Fruit fly (Drosophila melanogaster): ENCODE data around the gene CG18273.

CG18273 gene

dm6 chrX:476230-477143 is 10.9 kb downstream of the CG18273 start, which contains the start of the genes ebo and CG13373 (continued):
- TF ChIP-seq Neu2 (GFP tag; optimal IDR thresholded peaks at IDR 0.05; ENCODE audit: borderline replicate concordance) (no peak), sens (GFP tag) (peak; percentile 69), sob (GFP tag; IDR thresholded peaks at IDR 0.05) (0 out of 2 replicates have a peak, but pooled peaks have one; percentile 43), CG2678 (tag; optimal IDR thresholded peaks at IDR 0.05) (no peak), Xbp1 (GFP tag; optimal IDR thresholded peaks at IDR 0.05) (peak; percentile 51), crol (GFP tag; IDR thresholded peaks at IDR 0.05) (no peak), CG12104 (GFP tag; optimal IDR thresholded peaks at IDR 0.05) (no peak), CHES-1-like (GFP tag; optimal IDR thresholded peaks at IDR 0.05) (no peak)

dm6 chrX:470626-471025 is 16.8 kb downstream of the CG18273 start, which contains the start of gene CG32816:
Gene CG32816, minus strand, starts transcription at chrX:470726.
- TF ChIP-seq Med (GFP tag) = peak; percentile 24
- no peak for TF ChIP-seq CG4617 (GFP tag; optimal IDR thresholded peaks at IDR 0.05; ENCODE audit: borderline replicate concordance)
- TF ChIP-seq C15 (GFP tag; IDR thresholded peaks at IDR 0.05) = no peak
- no peak for TF ChIP-seq Dp (GFP tag; optimal IDR thresholded peaks at IDR 0.05)

- no peak for TF ChIP-seq shn (GFP tag; optimal IDR thresholded peaks at IDR 0.05)
- no peak for TF ChIP-seq az2 (GFP tag; optimal IDR thresholded peaks at IDR 0.05)
- no peak for TF ChIP-seq tio (GFP tag; optimal IDR thresholded peaks at IDR 0.05)
- peak; percentile 25 for TF ChIP-seq Med (GFP tag)
- no peak for TF ChIP-seq CG9609 (GFP tag; optimal IDR thresholded peaks at IDR 0.05)
- no peak for TF ChIP-seq CG10959 (GFP tag; IDR thresholded peaks at IDR 0.05)
- TF ChIP-seq CG3407 (GFP tag; optimal IDR thresholded peaks at IDR 0.05) = no peak
Observed at dm6 chrX:469235-469634, 18.1 kb downstream of the CG18273 start, which contains the start of gene Cyp4g1. Gene Cyp4g1, minus strand, starts transcription at chrX:469335.

dm6 chrX:463934-464333 is 23.4 kb downstream of the CG18273 start:
- no peak for TF ChIP-seq prd (optimal IDR thresholded peaks at IDR 0.05)
- no peak for TF ChIP-seq prd (GFP tag; IDR thresholded peaks at IDR 0.05)
- TF ChIP-seq CG3065 (GFP tag; optimal IDR thresholded peaks at IDR 0.05) = no peak
- TF ChIP-seq CG9797 (GFP tag; optimal IDR thresholded peaks at IDR 0.05) = no peak
- TF ChIP-seq zf30C (GFP tag; optimal IDR thresholded peaks at IDR 0.05) = peak; percentile 92
- no peak for TF ChIP-seq CG4854 (GFP tag; optimal IDR thresholded peaks at IDR 0.05)
- TF ChIP-seq CG8765 (GFP tag; IDR thresholded peaks at IDR 0.05) = no peak
- TF ChIP-seq emc (GFP tag; optimal IDR thresholded peaks at IDR 0.05) = no peak
- 0 out of 3 replicates have a peak, but pooled peaks have one; percentile 26 for TF ChIP-seq zfh1 (GFP tag; IDR thresholded peaks at IDR 0.05)
- TF ChIP-seq Poxn (GFP tag; IDR thresholded peaks at IDR 0.05) = no peak
- no peak for TF ChIP-seq CG32772 (GFP tag; IDR thresholded peaks at IDR 0.05)
- TF ChIP-seq CG43689 (GFP tag; IDR thresholded peaks at IDR 0.05) = no peak
- peak; percentile 15 for TF ChIP-seq CG15696 (tag; optimal IDR thresholded peaks at IDR 0.05)
- TF ChIP-seq crp (GFP tag; optimal IDR thresholded peaks at IDR 0.05) = no peak
- peak; percentile 38; the same call in 1 of the 3 replicates for TF ChIP-seq row (GFP tag; IDR thresholded peaks at IDR 0.05)
- TF ChIP-seq tgo (GFP tag; IDR thresholded peaks at IDR 0.05) = no peak
- no peak for TF ChIP-seq tx (GFP tag; optimal IDR thresholded peaks at IDR 0.05)
- peak; percentile 75 for TF ChIP-seq sens (GFP tag)
- TF ChIP-seq Atf-2 (GFP tag; optimal IDR thresholded peaks at IDR 0.05) = no peak
- TF ChIP-seq hkb (optimal IDR thresholded peaks at IDR 0.05) = no peak
- no peak for TF ChIP-seq hkb (GFP tag; IDR thresholded peaks at IDR 0.05)
- TF ChIP-seq CG13296 (GFP tag; optimal IDR thresholded peaks at IDR 0.05) = no peak
- no peak for TF ChIP-seq exex (tag; optimal IDR thresholded peaks at IDR 0.05)
- TF ChIP-seq dmrt11E (tag; optimal IDR thresholded peaks at IDR 0.05) = peak; percentile 22
- TF ChIP-seq gsb-n (tag; optimal IDR thresholded peaks at IDR 0.05) = peak; percentile 15
- no peak for TF ChIP-seq TFAM (GFP tag; optimal IDR thresholded peaks at IDR 0.05)
- TF ChIP-seq Xrp1 (GFP tag; IDR thresholded peaks at IDR 0.05) = 0 out of 2 replicates have a peak, but pooled peaks have one; percentile 16
- no peak for TF ChIP-seq ab (GFP tag; optimal IDR thresholded peaks at IDR 0.05)
- TF ChIP-seq Hr51 (GFP tag; optimal IDR thresholded peaks at IDR 0.05) = no peak

Measured in whole organism, embryonic.